Fruit fly (Drosophila melanogaster) whole organism, embryonic: Measurements from ENCODE around the gene CG1273.

Experiments used
- Awh ChIP-seq: fragments of 200-800 bp; sonication (Bioruptor generic); IDR thresholded peaks from 2 replicates; pipeline ENCODE4, ENCODE4 v1.3.6; 2022; ENCODE audit warnings: missing biosample characterization, missing genetic modification characterization
- Bteb2 ChIP-seq: fragments of 200-800 bp; sonication (Bioruptor generic); optimal IDR thresholded peaks from 2 replicates; lab custom pipeline; 2016; ENCODE audit warnings: missing biosample characterization, missing genetic modification characterization
- CG10274 ChIP-seq: fragments of 200-800 bp; sonication (Bioruptor generic); optimal IDR thresholded peaks from 3 replicates; lab custom pipeline; 2017; ENCODE audit warnings: missing biosample characterization, mild to moderate bottlenecking, missing genetic modification characterization
- CG11723 ChIP-seq: fragments of 200-800 bp; sonication (Bioruptor generic); optimal IDR thresholded peaks from 2 replicates; lab custom pipeline; 2017; ENCODE audit warnings: missing biosample characterization, mild to moderate bottlenecking, missing genetic modification characterization
- CG12104 ChIP-seq: fragments of 200-800 bp; sonication (Bioruptor generic); optimal IDR thresholded peaks from 3 replicates; lab custom pipeline; 2016; ENCODE audit warnings: missing biosample characterization, missing genetic modification characterization
- CG12236 ChIP-seq: fragments of 200-800 bp; sonication (Bioruptor generic); optimal IDR thresholded peaks from 2 replicates; lab custom pipeline; 2016; ENCODE audit warnings: missing biosample characterization, missing genetic modification characterization
- CG13775 ChIP-seq: fragments of 200-800 bp; sonication (Bioruptor generic); optimal IDR thresholded peaks from 3 replicates; lab custom pipeline; 2017; ENCODE audit warnings: missing biosample characterization, mild to moderate bottlenecking, missing genetic modification characterization
- CG14710 ChIP-seq: fragments of 200-800 bp; sonication (Bioruptor generic); optimal IDR thresholded peaks from 3 replicates; lab custom pipeline; 2019; ENCODE audit warnings: missing biosample characterization, mild to moderate bottlenecking, missing genetic modification characterization, moderate library complexity
- CG15514 ChIP-seq: fragments of 200-800 bp; sonication (Bioruptor generic); optimal IDR thresholded peaks from 3 replicates; lab custom pipeline; 2017; ENCODE audit warnings: missing biosample characterization, missing genetic modification characterization, mild to moderate bottlenecking, moderate library complexity, missing genetic modification reagents
- CG31224 ChIP-seq: fragments of 200-800 bp; sonication (Bioruptor generic); IDR thresholded peaks from 2 replicates; pipeline ENCODE4 v1.3.6; 2022; ENCODE audit warnings: missing biosample characterization, missing genetic modification characterization
- CG31441 ChIP-seq: fragments of 200-800 bp; sonication (Bioruptor generic); IDR thresholded peaks from 2 replicates; pipeline ENCODE4 v1.3.6; 2022; ENCODE audit warnings: missing biosample characterization, missing genetic modification characterization
- CG42726 ChIP-seq: fragments of 200-800 bp; sonication (Bioruptor generic); IDR thresholded peaks from 2 replicates; pipeline ENCODE4 v1.3.6; 2022; ENCODE audit warnings: missing biosample characterization, missing genetic modification characterization; ENCODE audit not compliant: partially characterized antibody
- CG43689 ChIP-seq: fragments of 200-800 bp; sonication (Bioruptor generic); IDR thresholded peaks from 2 replicates; pipeline ENCODE4 v1.3.6; 2022; ENCODE audit warnings: missing biosample characterization, missing genetic modification characterization
- CG5245 ChIP-seq: fragments of 200-800 bp; sonication (Bioruptor generic); optimal IDR thresholded peaks from 3 replicates; lab custom pipeline; 2016; ENCODE audit warnings: missing biosample characterization, missing genetic modification characterization
- CG6175 ChIP-seq: fragments of 200-800 bp; sonication (Bioruptor generic); IDR thresholded peaks from 3 replicates; pipeline ENCODE4 v1.3.6; 2022; ENCODE audit warnings: missing biosample characterization, missing genetic modification characterization
- CG6254 ChIP-seq: fragments of 200-800 bp; sonication (Bioruptor generic); optimal IDR thresholded peaks from 3 replicates; lab custom pipeline; 2017; ENCODE audit warnings: mild to moderate bottlenecking, missing biosample characterization, missing genetic modification reagents, missing genetic modification characterization
- CG6813 ChIP-seq: fragments of 200-800 bp; sonication (Bioruptor generic); optimal IDR thresholded peaks from 2 replicates; lab custom pipeline; 2017; ENCODE audit warnings: missing biosample characterization, missing genetic modification characterization, mild to moderate bottlenecking, moderate library complexity, missing genetic modification reagents
- CG7963 ChIP-seq: fragments of 200-800 bp; sonication (Bioruptor generic); IDR thresholded peaks from 3 replicates; pipeline ENCODE4 v1.3.6; 2022; ENCODE audit warnings: missing biosample characterization, missing genetic modification characterization; ENCODE audit not compliant: partially characterized antibody
- Chrac-16 ChIP-seq: fragments of 200-800 bp; sonication (Bioruptor generic); optimal IDR thresholded peaks from 3 replicates; lab custom pipeline; 2016; ENCODE audit warnings: missing biosample characterization, missing genetic modification characterization
- D ChIP-seq, 2 experiments: fragments of 200-800 bp in 1 of 2; fragments of >200 bp in 1 of 2; sonication (Bioruptor generic) in 1 of 2; optimal IDR thresholded peaks; 2 replicates in 1 of 2; 3 replicates in 1 of 2; lab custom pipeline; 2017; ENCODE audit warnings: mild to moderate bottlenecking in 1 of 2, missing biosample characterization in 1 of 2, missing genetic modification characterization in 1 of 2, missing genetic modification reagents in 1 of 2
- Dbx ChIP-seq: fragments of 200-800 bp; sonication (Bioruptor generic); IDR thresholded peaks from 3 replicates; pipeline ENCODE4 v1.3.6; 2022; ENCODE audit warnings: missing biosample characterization, missing genetic modification characterization
- Dek ChIP-seq: fragments of 200-800 bp; sonication (Bioruptor generic); optimal IDR thresholded peaks from 3 replicates; lab custom pipeline; 2019; ENCODE audit warnings: missing biosample characterization, mild to moderate bottlenecking, missing genetic modification characterization, moderate library complexity
- HLH54F ChIP-seq: fragments of 200-800 bp; sonication (Bioruptor generic); optimal IDR thresholded peaks from 3 replicates; lab custom pipeline; 2016; ENCODE audit warnings: missing biosample characterization, missing genetic modification characterization
- Lhr ChIP-seq: fragments of 200-800 bp; sonication (Bioruptor generic); optimal IDR thresholded peaks from 3 replicates; lab custom pipeline; 2017; ENCODE audit warnings: mild to moderate bottlenecking, missing biosample characterization, missing genetic modification reagents, missing genetic modification characterization
- MBD-R2 ChIP-seq: fragments of 200-800 bp; sonication (Bioruptor generic); IDR thresholded peaks from 2 replicates; pipeline ENCODE4 v1.3.6; 2022; ENCODE audit warnings: missing biosample characterization, missing genetic modification characterization
- MTF-1 ChIP-seq: fragments of 200-800 bp; sonication (Bioruptor generic); optimal IDR thresholded peaks from 2 replicates; lab custom pipeline; 2018; ENCODE audit warnings: missing biosample characterization, mild to moderate bottlenecking, missing genetic modification characterization, borderline replicate concordance
- Max ChIP-seq: fragments of 200-800 bp; sonication (Bioruptor generic); optimal IDR thresholded peaks from 2 replicates; lab custom pipeline; 2016; ENCODE audit warnings: missing biosample characterization, mild to moderate bottlenecking, missing genetic modification characterization
- Nf-YB ChIP-seq: fragments of 200-800 bp; sonication (Bioruptor generic); optimal IDR thresholded peaks from 3 replicates; lab custom pipeline; 2019; ENCODE audit warnings: missing biosample characterization, mild to moderate bottlenecking, missing genetic modification characterization, moderate library complexity
- Xbp1 ChIP-seq: fragments of 200-800 bp; sonication (Bioruptor generic); optimal IDR thresholded peaks from 3 replicates; lab custom pipeline; 2016; ENCODE audit warnings: missing biosample characterization, mild to moderate bottlenecking, missing genetic modification characterization
- aop ChIP-seq: fragments of 200-800 bp; sonication (Bioruptor generic); IDR thresholded peaks from 2 replicates; pipeline ENCODE4 v1.3.6; 2022; ENCODE audit warnings: missing biosample characterization, missing genetic modification characterization
- bigmax ChIP-seq: fragments of 200-800 bp; sonication (Bioruptor generic); optimal IDR thresholded peaks from 2 replicates; lab custom pipeline; 2018; ENCODE audit warnings: missing biosample characterization, mild to moderate bottlenecking, missing genetic modification characterization
- bowl ChIP-seq: fragments of 200-800 bp; sonication (Bioruptor generic); IDR thresholded peaks from 2 replicates; pipeline ENCODE4 v1.3.6; 2022; ENCODE audit warnings: missing biosample characterization, missing genetic modification characterization
- ewg ChIP-seq: fragments of 200-800 bp; sonication (Bioruptor generic); optimal IDR thresholded peaks from 3 replicates; lab custom pipeline; 2017; ENCODE audit warnings: mild to moderate bottlenecking, missing biosample characterization, missing genetic modification reagents, missing genetic modification characterization
- exex ChIP-seq: fragments of 200-800 bp; sonication (Bioruptor generic); optimal IDR thresholded peaks from 4 replicates; lab custom pipeline; 2018; ENCODE audit warnings: missing biosample characterization, mild to moderate bottlenecking, missing genetic modification characterization, moderate library complexity
- gce ChIP-seq: fragments of 200-800 bp; sonication (Bioruptor generic); IDR thresholded peaks from 3 replicates; pipeline ENCODE4 v1.3.6; 2022; ENCODE audit warnings: missing biosample characterization, missing genetic modification characterization
- gt ChIP-seq: fragments of 200-800 bp; sonication (Bioruptor generic); IDR thresholded peaks from 2 replicates; pipeline ENCODE4 v1.3.6; 2022; ENCODE audit warnings: missing biosample characterization, missing genetic modification characterization
- hth ChIP-seq: fragments of >200 bp; optimal IDR thresholded peaks from 2 replicates; lab custom pipeline; 2017; ENCODE audit warnings: inconsistent platforms
- ken ChIP-seq: fragments of 200-800 bp; sonication (Bioruptor generic); IDR thresholded peaks from 3 replicates; pipeline ENCODE4 v1.3.6; 2022; ENCODE audit warnings: missing biosample characterization, missing genetic modification characterization
- kni ChIP-seq: fragments of 200-800 bp; sonication (Bioruptor generic); optimal IDR thresholded peaks from 3 replicates; lab custom pipeline; 2017; ENCODE audit warnings: mild to moderate bottlenecking, missing biosample characterization, missing genetic modification reagents, missing genetic modification characterization
- lab ChIP-seq: fragments of 200-800 bp; sonication (Bioruptor generic); optimal IDR thresholded peaks from 3 replicates; lab custom pipeline; 2017; ENCODE audit warnings: missing biosample characterization, missing genetic modification characterization, mild to moderate bottlenecking, moderate library complexity, missing genetic modification reagents
- nau ChIP-seq: fragments of 200-800 bp; sonication (Bioruptor generic); optimal IDR thresholded peaks from 3 replicates; lab custom pipeline; 2017; ENCODE audit warnings: missing biosample characterization, mild to moderate bottlenecking, missing genetic modification characterization, missing genetic modification reagents
- nom ChIP-seq: fragments of 200-800 bp; sonication (Bioruptor generic); optimal IDR thresholded peaks from 2 replicates; lab custom pipeline; 2017; ENCODE audit warnings: missing biosample characterization, missing genetic modification characterization, mild to moderate bottlenecking, moderate library complexity, missing genetic modification reagents
- oc ChIP-seq: fragments of 200-800 bp; sonication (Bioruptor generic); optimal IDR thresholded peaks from 2 replicates; lab custom pipeline; 2018; ENCODE audit warnings: missing biosample characterization, mild to moderate bottlenecking, missing genetic modification characterization, moderate library complexity
- odd ChIP-seq: fragments of 200-800 bp; sonication (Bioruptor generic); optimal IDR thresholded peaks from 2 replicates; lab custom pipeline; 2017; ENCODE audit warnings: missing biosample characterization, mild to moderate bottlenecking, missing genetic modification characterization
- pfk ChIP-seq: fragments of 200-800 bp; sonication (Bioruptor generic); optimal IDR thresholded peaks from 2 replicates; lab custom pipeline; 2018; ENCODE audit warnings: missing biosample characterization, mild to moderate bottlenecking, missing genetic modification characterization, moderate library complexity
- pita ChIP-seq: fragments of 200-800 bp; sonication (Bioruptor generic); optimal IDR thresholded peaks from 2 replicates; lab custom pipeline; 2017; ENCODE audit warnings: missing biosample characterization, mild to moderate bottlenecking, missing genetic modification characterization
- psq ChIP-seq: fragments of 200-800 bp; sonication (Bioruptor generic); optimal IDR thresholded peaks from 2 replicates; lab custom pipeline; 2017; ENCODE audit warnings: missing biosample characterization, missing genetic modification characterization
- run ChIP-seq: fragments of 200-800 bp; sonication (Bioruptor generic); optimal IDR thresholded peaks from 3 replicates; lab custom pipeline; 2018; ENCODE audit warnings: missing biosample characterization, mild to moderate bottlenecking, missing genetic modification characterization
- slbo ChIP-seq: fragments of 200-800 bp; sonication (Bioruptor generic); IDR thresholded peaks from 2 replicates; pipeline ENCODE4 v1.3.6; 2022; ENCODE audit warnings: missing biosample characterization, missing genetic modification characterization
- tup ChIP-seq: fragments of 200-800 bp; sonication (Bioruptor generic); optimal IDR thresholded peaks from 2 replicates; lab custom pipeline; 2016; ENCODE audit warnings: missing biosample characterization, mild to moderate bottlenecking, missing genetic modification characterization, moderate library complexity

Gene CG1273

DNA sequence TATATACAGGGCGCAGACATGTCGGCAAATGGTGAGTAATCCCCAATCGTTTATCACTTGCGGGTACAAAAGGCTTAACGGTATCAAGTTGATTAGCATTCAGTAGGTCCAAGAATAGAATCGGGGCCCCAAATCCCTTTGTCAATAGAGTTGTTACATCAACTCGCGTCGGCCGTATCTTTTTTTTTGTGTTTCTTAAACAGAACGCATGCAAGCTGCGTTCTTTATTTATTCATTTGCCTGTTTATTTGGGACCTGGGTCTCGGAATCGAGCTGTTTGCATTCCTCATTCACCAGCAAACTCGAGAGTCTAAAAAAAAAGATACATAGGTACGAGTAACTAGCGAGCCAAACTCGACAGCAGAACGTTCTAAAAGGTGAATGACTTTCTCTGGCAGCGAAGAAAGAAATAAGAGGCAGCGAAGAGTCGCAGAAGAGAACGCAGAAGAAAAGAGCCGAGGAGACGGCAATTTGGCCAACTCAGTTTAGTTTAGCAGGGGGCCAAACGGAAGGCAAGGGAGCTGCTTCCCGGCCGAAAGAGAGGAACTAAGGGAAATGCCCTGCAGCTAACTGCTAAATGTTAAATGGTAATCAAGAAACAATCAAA, 8.8 kb downstream of the CG1273 start (continued):
- TF ChIP-seq CG11723 (GFP tag; lab: Kevin White, UChicago) (no peak), slbo (GFP tag; lab: Robert Waterston, UW) (no peak), ewg (GFP tag; lab: Kevin White, UChicago) (no peak), exex (tag; lab: Kevin White, UChicago) (no peak), CG15514 (GFP tag; lab: Kevin White, UChicago) (no peak), odd (GFP tag; lab: Kevin White, UChicago) (no peak), CG10274 (GFP tag; lab: Kevin White, UChicago) (no peak), run (tag; lab: Kevin White, UChicago) (no peak), Dbx (no peak), CG13775 (no peak), CG31224 (no peak), CG6175 (GFP tag; lab: Robert Waterston, UW) (no peak), CG31441 (no peak), CG42726 (GFP tag; lab: Robert Waterston, UW) (no peak), CG5245 (no peak), oc (tag; lab: Kevin White, UChicago) (peak; percentile 19), Nf-YB (GFP tag; lab: Kevin White, UChicago) (peak; percentile 18), pita (no peak), CG12236 (peak; percentile 10), CG6813 (GFP tag; lab: Kevin White, UChicago) (peak; percentile 69), gce (no peak), Bteb2 (GFP tag; lab: Kevin White, UChicago) (no peak), tup (GFP tag; lab: Kevin White, UChicago) (no peak), Chrac-16 (GFP tag; lab: Kevin White, UChicago) (no peak), gt (no peak), bigmax (GFP tag; lab: Kevin White, UChicago) (no peak), aop (GFP tag; lab: Robert Waterston, UW) (no peak), kni (GFP tag; lab: Kevin White, UChicago) (peak; percentile 92), CG6254 (GFP tag; lab: Kevin White, UChicago) (peak; percentile 28), Dek (tag; lab: Kevin White, UChicago) (no peak), bowl (GFP tag; lab: Robert Waterston, UW) (no peak), HLH54F (GFP tag; lab: Kevin White, UChicago) (no peak), CG12104 (GFP tag; lab: Kevin White, UChicago) (peak; percentile 0), psq (GFP tag; lab: Kevin White, UChicago) (no peak), CG7963 (no peak), nau (no peak), Awh (GFP tag; lab: Robert Waterston, UW) (no peak), MTF-1 (GFP tag; lab: Kevin White, UChicago) (peak; percentile 39), Lhr (GFP tag; lab: Kevin White, UChicago) (peak; percentile 30), CG14710 (tag; lab: Kevin White, UChicago) (peak; percentile 50), nom (GFP tag; lab: Kevin White, UChicago) (no peak), pfk (GFP tag; lab: Kevin White, UChicago) (no peak), Max (GFP tag; lab: Kevin White, UChicago) (no peak), lab (GFP tag; lab: Kevin White, UChicago) (no peak), ken (no peak), D (optimal IDR thresholded peaks at IDR 0.05; lab: Kevin White, UChicago) (no peak), D (GFP tag; optimal IDR thresholded peaks at IDR 0.05; lab: Kevin White, UChicago) (peak; percentile 55), Xbp1 (GFP tag; lab: Kevin White, UChicago) (no peak), hth (lab: Kevin White, UChicago) (no peak), MBD-R2 (GFP tag; lab: Robert Waterston, UW) (no peak), CG43689 (no peak)
